Fruit fly (Drosophila melanogaster) whole organism, embryonic: Measurements from ENCODE around the gene Gyc89Da.

Experiments
- CG10462 ChIP-seq: fragments of 200-800 bp; sonication (Bioruptor generic); optimal IDR thresholded peaks from 2 replicates; lab custom pipeline; 2016; ENCODE audit warnings: missing biosample characterization, missing genetic modification characterization
- CG10543 ChIP-seq: fragments of 200-800 bp; sonication (Bioruptor generic); optimal IDR thresholded peaks from 3 replicates; lab custom pipeline; 2017; ENCODE audit warnings: missing biosample characterization, mild to moderate bottlenecking, missing genetic modification characterization, moderate library complexity
- CG10565 ChIP-seq: fragments of 200-800 bp; sonication (Bioruptor generic); optimal IDR thresholded peaks from 3 replicates; lab custom pipeline; 2016; ENCODE audit warnings: missing biosample characterization, mild to moderate bottlenecking, missing genetic modification characterization
- CG10654 ChIP-seq: fragments of 200-800 bp; sonication (Bioruptor generic); optimal IDR thresholded peaks from 2 replicates; lab custom pipeline; 2016; ENCODE audit warnings: missing biosample characterization, missing genetic modification characterization
- CG12155 ChIP-seq: fragments of 200-800 bp; sonication (Bioruptor generic); optimal IDR thresholded peaks from 3 replicates; lab custom pipeline; 2016; ENCODE audit warnings: missing biosample characterization, missing genetic modification characterization
- CG1233 ChIP-seq: fragments of 200-800 bp; sonication (Bioruptor generic); optimal IDR thresholded peaks from 4 replicates; lab custom pipeline; 2018; ENCODE audit warnings: missing biosample characterization, mild to moderate bottlenecking, missing genetic modification characterization
- CG14860 ChIP-seq: fragments of 200-800 bp; sonication (Bioruptor generic); IDR thresholded peaks from 3 replicates; pipeline ENCODE4 v1.3.6; 2022; ENCODE audit warnings: missing biosample characterization, missing genetic modification characterization; ENCODE audit not compliant: partially characterized antibody
- CG14965 ChIP-seq: fragments of 200-800 bp; sonication (Bioruptor generic); optimal IDR thresholded peaks from 2 replicates; lab custom pipeline; 2016; ENCODE audit warnings: missing biosample characterization, missing genetic modification characterization, borderline replicate concordance
- CG17359 ChIP-seq: fragments of 200-800 bp; sonication (Bioruptor generic); optimal IDR thresholded peaks from 3 replicates; lab custom pipeline; 2018; ENCODE audit warnings: missing biosample characterization, mild to moderate bottlenecking, missing genetic modification characterization, moderate library complexity
- CG1792 ChIP-seq: fragments of 200-800 bp; sonication (Bioruptor generic); optimal IDR thresholded peaks from 2 replicates; lab custom pipeline; 2016; ENCODE audit warnings: missing biosample characterization, missing genetic modification characterization
- CG18262 ChIP-seq: fragments of 200-800 bp; optimal IDR thresholded peaks from 3 replicates; lab custom pipeline; 2019; ENCODE audit warnings: missing biosample characterization, mild to moderate bottlenecking, missing genetic modification characterization, moderate library complexity
- CG2120 ChIP-seq: fragments of 200-800 bp; sonication (Bioruptor generic); optimal IDR thresholded peaks from 3 replicates; lab custom pipeline; 2016; ENCODE audit warnings: missing biosample characterization, missing genetic modification characterization
- CG2712 ChIP-seq: fragments of 200-800 bp; optimal IDR thresholded peaks from 3 replicates; lab custom pipeline; 2019; ENCODE audit warnings: missing biosample characterization, mild to moderate bottlenecking, missing genetic modification characterization, moderate library complexity
- CG31224 ChIP-seq: fragments of 200-800 bp; sonication (Bioruptor generic); IDR thresholded peaks from 2 replicates; pipeline ENCODE4 v1.3.6; 2022; ENCODE audit warnings: missing biosample characterization, missing genetic modification characterization
- CG3281 ChIP-seq: fragments of 200-800 bp; sonication (Bioruptor generic); optimal IDR thresholded peaks from 3 replicates; lab custom pipeline; 2017; ENCODE audit warnings: missing biosample characterization, mild to moderate bottlenecking, missing genetic modification characterization
- CG7357 ChIP-seq: fragments of 200-800 bp; sonication (Bioruptor generic); IDR thresholded peaks from 3 replicates; pipeline ENCODE4 v1.3.6; 2022; ENCODE audit warnings: missing biosample characterization, missing genetic modification characterization
- CG9817 ChIP-seq: fragments of 200-800 bp; sonication (Bioruptor generic); optimal IDR thresholded peaks from 2 replicates; lab custom pipeline; 2018; ENCODE audit warnings: missing biosample characterization, mild to moderate bottlenecking, missing genetic modification characterization, moderate library complexity
- CG9876 ChIP-seq: fragments of 200-800 bp; sonication (Bioruptor generic); optimal IDR thresholded peaks from 2 replicates; lab custom pipeline; 2016; ENCODE audit warnings: missing biosample characterization, missing genetic modification characterization
- CrebB ChIP-seq: fragments of 200-800 bp; sonication (Bioruptor generic); optimal IDR thresholded peaks from 3 replicates; lab custom pipeline; 2018; ENCODE audit warnings: missing biosample characterization, mild to moderate bottlenecking, missing genetic modification characterization
- D ChIP-seq, 2 experiments: fragments of 200-800 bp in 1 of 2; fragments of >200 bp in 1 of 2; sonication (Bioruptor generic) in 1 of 2; optimal IDR thresholded peaks; 2 replicates in 1 of 2; 3 replicates in 1 of 2; lab custom pipeline; 2017; ENCODE audit warnings: mild to moderate bottlenecking in 1 of 2, missing biosample characterization in 1 of 2, missing genetic modification characterization in 1 of 2, missing genetic modification reagents in 1 of 2
- Dref ChIP-seq: fragments of 200-800 bp; sonication (Bioruptor generic); IDR thresholded peaks from 2 replicates; pipeline ENCODE4 v1.3.6; 2022; ENCODE audit warnings: missing biosample characterization, missing genetic modification characterization
- Hey ChIP-seq: fragments of 200-800 bp; sonication (Bioruptor generic); optimal IDR thresholded peaks from 3 replicates; lab custom pipeline; 2018; ENCODE audit warnings: missing biosample characterization, mild to moderate bottlenecking, missing genetic modification characterization
- Hr3 ChIP-seq: fragments of 200-800 bp; sonication (Bioruptor generic); optimal IDR thresholded peaks from 3 replicates; lab custom pipeline; 2016; ENCODE audit warnings: missing biosample characterization, missing genetic modification characterization
- Hsf ChIP-seq: fragments of 200-800 bp; sonication (Bioruptor generic); optimal IDR thresholded peaks from 3 replicates; lab custom pipeline; 2016; ENCODE audit warnings: missing biosample characterization, missing genetic modification characterization
- Lhr ChIP-seq: fragments of 200-800 bp; sonication (Bioruptor generic); optimal IDR thresholded peaks from 3 replicates; lab custom pipeline; 2017; ENCODE audit warnings: mild to moderate bottlenecking, missing biosample characterization, missing genetic modification reagents, missing genetic modification characterization
- MTF-1 ChIP-seq: fragments of 200-800 bp; sonication (Bioruptor generic); optimal IDR thresholded peaks from 2 replicates; lab custom pipeline; 2018; ENCODE audit warnings: missing biosample characterization, mild to moderate bottlenecking, missing genetic modification characterization, borderline replicate concordance
- Med ChIP-seq: fragments of 200-800 bp; sonication (Bioruptor generic); peaks from one replicate; lab custom pipeline; 2016; ENCODE audit warnings: missing biosample characterization, missing genetic modification characterization, mild to moderate bottlenecking, inconsistent platforms, moderate library complexity
- NFAT ChIP-seq: fragments of 200-800 bp; sonication (Bioruptor generic); IDR thresholded peaks from 2 replicates; pipeline ENCODE4 v1.3.6; 2022; ENCODE audit warnings: missing biosample characterization, missing genetic modification characterization
- Optix ChIP-seq: fragments of 200-800 bp; sonication (Bioruptor generic); IDR thresholded peaks from 3 replicates; pipeline ENCODE4 v1.3.6; 2022; ENCODE audit warnings: missing biosample characterization, missing genetic modification characterization
- Ravus ChIP-seq: fragments of 200-800 bp; sonication (Bioruptor generic); IDR thresholded peaks from 2 replicates; pipeline ENCODE4 v1.3.6; 2022; ENCODE audit warnings: missing biosample characterization, missing genetic modification characterization
- Rfx ChIP-seq: fragments of 200-800 bp; sonication (Bioruptor generic); IDR thresholded peaks from 2 replicates; pipeline ENCODE4 v1.3.6; 2022; ENCODE audit warnings: missing biosample characterization, missing genetic modification characterization
- Sox100B ChIP-seq: fragments of 200-800 bp; sonication (Bioruptor generic); optimal IDR thresholded peaks from 3 replicates; lab custom pipeline; 2018; ENCODE audit warnings: missing biosample characterization, mild to moderate bottlenecking, missing genetic modification characterization
- Usf ChIP-seq: fragments of 200-800 bp; sonication (Bioruptor generic); optimal IDR thresholded peaks from 2 replicates; lab custom pipeline; 2017; ENCODE audit warnings: missing genotype, missing biosample characterization, missing genetic modification characterization
- ap ChIP-seq: fragments of 200-800 bp; sonication (Bioruptor generic); IDR thresholded peaks from 2 replicates; pipeline ENCODE4 v1.3.6; 2022; ENCODE audit warnings: missing biosample characterization, missing genetic modification characterization
- ase ChIP-seq: fragments of 200-800 bp; sonication (Bioruptor generic); IDR thresholded peaks from 3 replicates; pipeline ENCODE4 v1.3.6; 2022; ENCODE audit warnings: missing biosample characterization, missing genetic modification characterization
- bcd ChIP-seq: fragments of 200-800 bp; sonication (Bioruptor generic); optimal IDR thresholded peaks from 2 replicates; lab custom pipeline; 2017; ENCODE audit warnings: missing biosample characterization, mild to moderate bottlenecking, missing genetic modification characterization
- cad ChIP-seq: fragments of >200 bp; optimal IDR thresholded peaks from 2 replicates; lab custom pipeline; 2017; ENCODE audit warnings: missing biosample characterization, missing genetic modification characterization
- crp ChIP-seq, 2 experiments: fragments of 200-800 bp; sonication (Bioruptor generic); optimal IDR thresholded peaks; 2 replicates in 1 of 2; 3 replicates in 1 of 2; lab custom pipeline; 2017; ENCODE audit warnings: missing biosample characterization in 2 of 2, missing genetic modification characterization in 2 of 2, mild to moderate bottlenecking in 1 of 2, moderate library complexity in 1 of 2
- danr ChIP-seq: fragments of 200-800 bp; sonication (Bioruptor generic); IDR thresholded peaks from 2 replicates; pipeline ENCODE4 v1.3.6; 2022; ENCODE audit warnings: missing biosample characterization, missing genetic modification characterization
- fd96Cb ChIP-seq: fragments of 200-800 bp; sonication (Bioruptor generic); optimal IDR thresholded peaks from 2 replicates; lab custom pipeline; 2018; ENCODE audit warnings: missing biosample characterization, mild to moderate bottlenecking, missing genetic modification characterization, moderate library complexity
- gsb ChIP-seq: fragments of 200-800 bp; sonication (Bioruptor generic); IDR thresholded peaks from 2 replicates; pipeline ENCODE4 v1.3.6; 2022; ENCODE audit warnings: missing biosample characterization, missing genetic modification characterization
- hb ChIP-seq: fragments of 200-800 bp; sonication (Bioruptor generic); IDR thresholded peaks from 3 replicates; pipeline ENCODE4 v1.3.6; 2022; ENCODE audit warnings: missing biosample characterization, missing genetic modification characterization; ENCODE audit not compliant: partially characterized antibody
- jing ChIP-seq: fragments of 200-800 bp; sonication (Bioruptor generic); optimal IDR thresholded peaks from 2 replicates; lab custom pipeline; 2018; ENCODE audit warnings: missing biosample characterization, mild to moderate bottlenecking, missing genetic modification characterization
- klu ChIP-seq: fragments of 200-800 bp; sonication (Bioruptor generic); IDR thresholded peaks from 2 replicates; pipeline ENCODE4 v1.3.6; 2022; ENCODE audit warnings: missing biosample characterization, missing genetic modification characterization
- nerfin-2 ChIP-seq: fragments of 200-800 bp; sonication (Bioruptor generic); IDR thresholded peaks from 2 replicates; pipeline ENCODE4 v1.3.6; 2022; ENCODE audit warnings: missing biosample characterization, missing genetic modification characterization; ENCODE audit not compliant: partially characterized antibody
- repo ChIP-seq: fragments of 200-800 bp; sonication (Bioruptor generic); optimal IDR thresholded peaks from 2 replicates; lab custom pipeline; 2016; ENCODE audit warnings: missing biosample characterization, missing genetic modification characterization
- rib ChIP-seq: fragments of 200-800 bp; sonication (Bioruptor generic); IDR thresholded peaks from 2 replicates; pipeline ENCODE4 v1.3.6; 2022; ENCODE audit warnings: missing biosample characterization, missing genetic modification characterization
- shn ChIP-seq: fragments of 200-800 bp; sonication (Bioruptor generic); optimal IDR thresholded peaks from 3 replicates; lab custom pipeline; 2016; ENCODE audit warnings: missing biosample characterization, missing genetic modification characterization
- sqz ChIP-seq: fragments of 200-800 bp; sonication (Bioruptor generic); optimal IDR thresholded peaks from 3 replicates; lab custom pipeline; 2018; ENCODE audit warnings: missing biosample characterization, mild to moderate bottlenecking, missing genetic modification characterization
- unpg ChIP-seq: fragments of 200-800 bp; sonication (Bioruptor generic); optimal IDR thresholded peaks from 3 replicates; lab custom pipeline; 2018; ENCODE audit warnings: missing biosample characterization, mild to moderate bottlenecking, missing genetic modification characterization, moderate library complexity

Gyc89Da gene

dm6 chr3R:16497379-16497778 lies 25.0 kb downstream of the Gyc89Da start (continued):
- TF ChIP-seq shn (GFP tag; lab: Kevin White, UChicago): peak; percentile 39
- peak; percentile 65 for TF ChIP-seq CG9876 (GFP tag; lab: Kevin White, UChicago)
- TF ChIP-seq CG3281 (GFP tag; lab: Kevin White, UChicago): peak; percentile 82
- peak; percentile 95 for TF ChIP-seq ase
- peak; percentile 91 for TF ChIP-seq CG2712 (tag; lab: Kevin White, UChicago)
- no peak for TF ChIP-seq CG14860 (GFP tag; lab: Robert Waterston, UW)
- TF ChIP-seq sqz: peak; percentile 70
- peak; percentile 92 for TF ChIP-seq CG17359
- TF ChIP-seq Dref: no peak
- peak; percentile 83 for TF ChIP-seq CG9817 (tag; lab: Kevin White, UChicago)
- TF ChIP-seq NFAT (GFP tag; lab: Robert Waterston, UW): peak; percentile 88
- TF ChIP-seq crp (GFP tag; optimal IDR thresholded peaks at IDR 0.05; lab: Kevin White, UChicago): peak in 1 of 2 experiments; percentile 29
- TF ChIP-seq cad: no peak
- TF ChIP-seq Hr3 (GFP tag; lab: Kevin White, UChicago): peak; percentile 93
- no peak for TF ChIP-seq D (optimal IDR thresholded peaks at IDR 0.05; lab: Kevin White, UChicago)
- TF ChIP-seq D (GFP tag; optimal IDR thresholded peaks at IDR 0.05; lab: Kevin White, UChicago): peak; percentile 57
- peak; percentile 82 for TF ChIP-seq ap
- TF ChIP-seq MTF-1 (GFP tag; lab: Kevin White, UChicago): peak; percentile 87
- TF ChIP-seq rib (GFP tag; lab: Robert Waterston, UW): peak; percentile 24; the same call in 1 of the 2 replicates
- TF ChIP-seq bcd (GFP tag; lab: Kevin White, UChicago): peak; percentile 84
- TF ChIP-seq Lhr (GFP tag; lab: Kevin White, UChicago): peak; percentile 81
- TF ChIP-seq repo (GFP tag; lab: Kevin White, UChicago): peak; percentile 46
- TF ChIP-seq Ravus (GFP tag; lab: Robert Waterston, UW): peak; percentile 52
- peak; percentile 49 for TF ChIP-seq CG10543 (GFP tag; lab: Kevin White, UChicago)
- TF ChIP-seq Hsf (GFP tag; lab: Kevin White, UChicago): peak; percentile 79
- no peak for TF ChIP-seq Hey
- TF ChIP-seq danr: peak; percentile 75
- peak; percentile 37 for TF ChIP-seq CrebB (tag; lab: Kevin White, UChicago)
- TF ChIP-seq klu: peak; percentile 48; the same call in 1 of the 2 replicates
- TF ChIP-seq Rfx (GFP tag; lab: Robert Waterston, UW): peak; percentile 96
- peak; percentile 80 for TF ChIP-seq CG10654 (GFP tag; lab: Kevin White, UChicago)
- TF ChIP-seq CG31224 (GFP tag; lab: Robert Waterston, UW): peak; percentile 71
- peak; percentile 77 for TF ChIP-seq CG1233 (GFP tag; lab: Kevin White, UChicago)
- TF ChIP-seq CG14965 (GFP tag; lab: Kevin White, UChicago): no peak
- TF ChIP-seq CG1792 (GFP tag; lab: Kevin White, UChicago): peak; percentile 36
- peak; percentile 64 for TF ChIP-seq CG12155 (GFP tag; lab: Kevin White, UChicago)
- peak; percentile 70 for TF ChIP-seq Optix (GFP tag; lab: Robert Waterston, UW)
- no peak for TF ChIP-seq hb
- TF ChIP-seq CG7357: no peak
- TF ChIP-seq Usf (GFP tag; lab: Kevin White, UChicago): peak; percentile 23
- no peak for TF ChIP-seq nerfin-2 (GFP tag; lab: Robert Waterston, UW)
- TF ChIP-seq CG10462 (GFP tag; lab: Kevin White, UChicago): peak; percentile 66
- TF ChIP-seq CG18262 (tag; lab: Kevin White, UChicago): peak; percentile 87
- TF ChIP-seq jing (GFP tag; lab: Kevin White, UChicago): peak; percentile 66
- TF ChIP-seq Sox100B (GFP tag; lab: Kevin White, UChicago): peak; percentile 76
- TF ChIP-seq Med: peak; percentile 95
- TF ChIP-seq gsb (GFP tag; lab: Robert Waterston, UW): peak; percentile 81
- peak; percentile 53 for TF ChIP-seq CG10565
- peak; percentile 79 for TF ChIP-seq CG2120 (GFP tag; lab: Kevin White, UChicago)
- peak; percentile 91 for TF ChIP-seq unpg
- TF ChIP-seq fd96Cb: peak; percentile 83
